Worm (Caenorhabditis elegans): Measurements from ENCODE around the gene D1005.4.

DNA sequence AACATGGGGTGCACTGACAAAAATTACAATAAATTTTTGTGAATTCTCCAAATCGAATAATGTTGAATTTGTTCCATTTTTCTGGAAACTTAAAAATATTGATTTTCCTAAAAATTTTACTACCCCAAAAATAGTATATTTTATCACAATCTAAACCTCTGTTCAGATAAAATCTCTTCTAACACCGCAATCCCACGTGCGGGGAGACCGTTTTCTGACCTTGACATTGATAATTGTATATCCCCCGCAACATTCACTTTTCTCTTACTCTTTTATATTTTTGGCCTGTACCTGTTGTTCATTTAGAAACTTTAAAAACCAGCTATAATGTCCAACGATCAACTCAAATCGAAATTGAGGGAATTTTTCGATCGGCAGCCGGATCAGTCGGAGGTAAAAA lies 26.8 kb downstream of the D1005.4 start, which contains the start of gene D1005.2:
- TF ChIP-seq ztf-23 (GFP tag; IDR thresholded peaks at IDR 0.05) (no peak), flt-1 (GFP tag; IDR thresholded peaks at IDR 0.05) (no peak), ztf-29 (GFP tag; IDR thresholded peaks at IDR 0.05) (no peak), klf-2 (GFP tag; conservative IDR thresholded peaks at IDR 0.05) (no peak), med-1 (GFP tag; optimal IDR thresholded peaks at IDR 0.05; ENCODE audit: insufficient read depth) (no peak), cog-1 (tag; optimal IDR thresholded peaks at IDR 0.05) (no peak), ref-1 (GFP tag; conservative IDR thresholded peaks at IDR 0.05) (no peak)

Measured in whole organism, midembryonic.